Worm (Caenorhabditis elegans): ENCODE data around the gene F40F4.7.

ce11 chrX:3252500-3252899 is 6.8 kb upstream of the F40F4.7 start, which contains the start of gene tba-9:
- TF ChIP-seq ceh-19 (GFP tag; optimal IDR thresholded peaks at IDR 0.05) (no peak), ceh-31 (tag; optimal IDR thresholded peaks at IDR 0.05) (no peak), fkh-10 (GFP tag; optimal IDR thresholded peaks at IDR 0.05) (no peak), dmd-4 (tag; optimal IDR thresholded peaks at IDR 0.05; ENCODE audit: borderline replicate concordance) (no peak), ceh-9 (tag; optimal IDR thresholded peaks at IDR 0.05) (no peak), elt-4 (tag; optimal IDR thresholded peaks at IDR 0.05) (no peak), ama-1 (optimal IDR thresholded peaks at IDR 0.05) (no peak), fkh-6 (tag; optimal IDR thresholded peaks at IDR 0.05) (no peak), hlh-15 (tag; optimal IDR thresholded peaks at IDR 0.05) (no peak), pqm-1 (tag; optimal IDR thresholded peaks at IDR 0.05) (no peak), madf-2 (tag; optimal IDR thresholded peaks at IDR 0.05) (no peak), ceh-2 (tag; optimal IDR thresholded peaks at IDR 0.05) (no peak), nhr-11 (tag; optimal IDR thresholded peaks at IDR 0.05) (no peak), elt-2 (tag; optimal IDR thresholded peaks at IDR 0.05) (no peak)

All from whole organism, late embryonic.